Fruit fly (Drosophila melanogaster): Measurements from ENCODE around the gene CG5938.

dm6 chr3R:27233398-27233797, 41.2 kb upstream of the CG5938 start, which contains the start of gene CG31068:
- TF ChIP-seq CG8119 (GFP tag; IDR thresholded peaks at IDR 0.05) = no peak
- no peak for TF ChIP-seq Eip93F (GFP tag; optimal IDR thresholded peaks at IDR 0.05)
- TF ChIP-seq Gug (GFP tag; IDR thresholded peaks at IDR 0.05) = no peak
- no peak for TF ChIP-seq fd59A (GFP tag; optimal IDR thresholded peaks at IDR 0.05)
- no peak for TF ChIP-seq Sox102F (GFP tag; optimal IDR thresholded peaks at IDR 0.05)
- TF ChIP-seq CG6808 (GFP tag; optimal IDR thresholded peaks at IDR 0.05) = no peak
- TF ChIP-seq CG8632 (GFP tag; optimal IDR thresholded peaks at IDR 0.05) = no peak
- TF ChIP-seq CG11762 (GFP tag; optimal IDR thresholded peaks at IDR 0.05; ENCODE audit: insufficient read depth) = no peak
- no peak for TF ChIP-seq CG4318 (GFP tag; optimal IDR thresholded peaks at IDR 0.05)
- no peak for TF ChIP-seq eg (GFP tag; IDR thresholded peaks at IDR 0.05)
- no peak for TF ChIP-seq OdsH (GFP tag; optimal IDR thresholded peaks at IDR 0.05)
- no peak for TF ChIP-seq CG6854 (GFP tag; optimal IDR thresholded peaks at IDR 0.05)

All from whole organism, prepupa.